Fruit fly (Drosophila melanogaster): ENCODE results near the gene Osi4.

Gene Osi4

dm6 chr3R:6198488-6198892, 23.1 kb downstream of the Osi4 start, which contains the start of gene Osi24 (continued):
- no peak for TF ChIP-seq dmrt11E (tag; optimal IDR thresholded peaks at IDR 0.05)
- no peak for TF ChIP-seq Dip3 (GFP tag; optimal IDR thresholded peaks at IDR 0.05)
- 0 out of 2 replicates have a peak, but pooled peaks have one; percentile 13 for TF ChIP-seq wdn (GFP tag; IDR thresholded peaks at IDR 0.05)
- TF ChIP-seq CG8089 (GFP tag; optimal IDR thresholded peaks at IDR 0.05) = no peak
- peak; percentile 39 for TF ChIP-seq CG10267 (tag; optimal IDR thresholded peaks at IDR 0.05)
- peak; percentile 14 for TF ChIP-seq run (tag; optimal IDR thresholded peaks at IDR 0.05)
- no peak for TF ChIP-seq Dip2 (GFP tag; IDR thresholded peaks at IDR 0.05)
- TF ChIP-seq CG10431 (GFP tag; optimal IDR thresholded peaks at IDR 0.05) = no peak
- TF ChIP-seq CG12942 (GFP tag; optimal IDR thresholded peaks at IDR 0.05) = peak; percentile 37
- no peak for TF ChIP-seq h (optimal IDR thresholded peaks at IDR 0.05)
- TF ChIP-seq Dfd (GFP tag; optimal IDR thresholded peaks at IDR 0.05) = no peak
- TF ChIP-seq maf-S (GFP tag; optimal IDR thresholded peaks at IDR 0.05) = peak; percentile 22
- TF ChIP-seq chif (GFP tag; optimal IDR thresholded peaks at IDR 0.05) = peak; percentile 42 to 44
- TF ChIP-seq tup (GFP tag; optimal IDR thresholded peaks at IDR 0.05) = no peak
- TF ChIP-seq Bteb2 (GFP tag; optimal IDR thresholded peaks at IDR 0.05) = no peak
- TF ChIP-seq crp (GFP tag; optimal IDR thresholded peaks at IDR 0.05) = peak in 1 of 2 experiments; percentile 44
- no peak for TF ChIP-seq CG18764 (GFP tag; optimal IDR thresholded peaks at IDR 0.05)
- no peak for TF ChIP-seq crol (GFP tag; IDR thresholded peaks at IDR 0.05)
- no peak for TF ChIP-seq p53 (GFP tag; optimal IDR thresholded peaks at IDR 0.05)
- TF ChIP-seq ato (GFP tag; IDR thresholded peaks at IDR 0.05; ENCODE audit: partially characterized antibody) = no peak
- no peak for TF ChIP-seq HLH54F (GFP tag; optimal IDR thresholded peaks at IDR 0.05)
- TF ChIP-seq Atf6 (GFP tag; IDR thresholded peaks at IDR 0.05) = peak; percentile 42; the same call in 1 of the 2 replicates
- TF ChIP-seq Hmr (GFP tag; optimal IDR thresholded peaks at IDR 0.05) = peak; percentile 33
- peak; percentile 21 for TF ChIP-seq NfI (GFP tag; optimal IDR thresholded peaks at IDR 0.05)
- peak; percentile 59 for TF ChIP-seq bcd (GFP tag; optimal IDR thresholded peaks at IDR 0.05)
- TF ChIP-seq Asciz (GFP tag; optimal IDR thresholded peaks at IDR 0.05) = peak; percentile 61
- TF ChIP-seq ems (GFP tag; optimal IDR thresholded peaks at IDR 0.05) = peak; percentile 52
- no peak for TF ChIP-seq CG15073 (GFP tag; optimal IDR thresholded peaks at IDR 0.05)
- no peak for TF ChIP-seq NC2α (GFP tag; optimal IDR thresholded peaks at IDR 0.05)
- peak; percentile 77 for TF ChIP-seq ttk (GFP tag; IDR thresholded peaks at IDR 0.05)
- no peak for TF ChIP-seq CG6683 (GFP tag; optimal IDR thresholded peaks at IDR 0.05)
- TF ChIP-seq CG4707 (GFP tag; optimal IDR thresholded peaks at IDR 0.05) = no peak
- no peak for TF ChIP-seq CG18011 (GFP tag; optimal IDR thresholded peaks at IDR 0.05)
- no peak for TF ChIP-seq hkb (optimal IDR thresholded peaks at IDR 0.05)
- peak; percentile 68 for TF ChIP-seq hkb (GFP tag; IDR thresholded peaks at IDR 0.05)
- no peak for TF ChIP-seq exex (tag; optimal IDR thresholded peaks at IDR 0.05)
- TF ChIP-seq Ravus (GFP tag; IDR thresholded peaks at IDR 0.05) = peak; percentile 8; the same call in 1 of the 2 replicates
- no peak for TF ChIP-seq CG31365 (tag; optimal IDR thresholded peaks at IDR 0.05)
- no peak for TF ChIP-seq nerfin-2 (GFP tag; IDR thresholded peaks at IDR 0.05; ENCODE audit: partially characterized antibody)
- no peak for TF ChIP-seq CG33557 (GFP tag; optimal IDR thresholded peaks at IDR 0.05)
- TF ChIP-seq ATbp (GFP tag; optimal IDR thresholded peaks at IDR 0.05) = peak; percentile 74
- TF ChIP-seq CG31388 (GFP tag; optimal IDR thresholded peaks at IDR 0.05) = no peak
- TF ChIP-seq Six4 (GFP tag; optimal IDR thresholded peaks at IDR 0.05) = peak; percentile 36
- peak; percentile 41; the same call in 1 of the 2 replicates for TF ChIP-seq CG14014 (GFP tag; IDR thresholded peaks at IDR 0.05)
- TF ChIP-seq CG14710 (tag; optimal IDR thresholded peaks at IDR 0.05) = no peak
- peak; percentile 38 for TF ChIP-seq PHDP (tag; optimal IDR thresholded peaks at IDR 0.05)
- TF ChIP-seq Nf-YB (GFP tag; optimal IDR thresholded peaks at IDR 0.05) = no peak
- no peak for TF ChIP-seq Taf1 (GFP tag; IDR thresholded peaks at IDR 0.05)
- no peak for TF ChIP-seq aop (GFP tag; IDR thresholded peaks at IDR 0.05)
- TF ChIP-seq CG17359 (tag; optimal IDR thresholded peaks at IDR 0.05) = peak; percentile 72
- TF ChIP-seq eyg (GFP tag; optimal IDR thresholded peaks at IDR 0.05) = no peak
- peak; percentile 1 for TF ChIP-seq dm (GFP tag; optimal IDR thresholded peaks at IDR 0.05)

Data from whole organism, embryonic.